Fruit fly (Drosophila melanogaster): ENCODE results near the gene CG10657.

The CG10657 gene

DNA sequence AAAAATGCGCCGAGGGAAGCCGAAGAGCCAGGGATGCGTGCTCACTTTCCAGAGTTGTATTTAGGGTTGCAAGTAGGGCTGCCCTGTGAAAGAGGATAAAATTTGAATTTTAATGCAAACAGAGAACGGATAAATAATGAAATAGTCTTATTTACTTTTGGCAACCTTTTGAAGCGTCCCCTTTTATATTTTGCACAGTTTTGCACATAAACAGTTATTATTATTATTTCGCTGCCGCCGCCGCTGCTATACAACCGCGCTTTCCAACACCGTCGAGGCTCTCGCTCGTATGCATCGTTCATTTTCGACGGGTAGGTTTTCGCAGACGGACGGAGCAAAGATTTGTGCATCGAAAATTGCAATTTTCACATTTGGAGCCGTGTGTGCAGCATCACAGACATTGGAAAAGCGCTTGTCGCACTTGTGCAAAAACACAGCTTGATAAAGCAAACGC, 17.8 kb upstream of the CG10657 start, which contains the start of the genes sti and tral (continued):
- TF ChIP-seq CG17385 (GFP tag; optimal IDR thresholded peaks at IDR 0.05) (peak; percentile 80), CG14965 (GFP tag; optimal IDR thresholded peaks at IDR 0.05; ENCODE audit: borderline replicate concordance) (peak; percentile 31), Hr39 (optimal IDR thresholded peaks at IDR 0.05) (peak; percentile 55), tx (GFP tag; optimal IDR thresholded peaks at IDR 0.05) (peak; percentile 95), Sry-δ (GFP tag; optimal IDR thresholded peaks at IDR 0.05) (peak; percentile 79), salm (tag; optimal IDR thresholded peaks at IDR 0.05) (peak; percentile 53), CG7928 (GFP tag; optimal IDR thresholded peaks at IDR 0.05) (peak; percentile 100), cad (GFP tag; optimal IDR thresholded peaks at IDR 0.05) (no peak), Hmr (GFP tag; optimal IDR thresholded peaks at IDR 0.05) (peak; percentile 90), prd (optimal IDR thresholded peaks at IDR 0.05) (no peak), prd (GFP tag; IDR thresholded peaks at IDR 0.05) (peak; percentile 89), wor (GFP tag; IDR thresholded peaks at IDR 0.05) (peak; percentile 65), CG17328 (GFP tag; IDR thresholded peaks at IDR 0.05) (peak; percentile 68), vfl (GFP tag; optimal IDR thresholded peaks at IDR 0.05) (peak; percentile 93), abd-A (tag; optimal IDR thresholded peaks at IDR 0.05) (no peak), gfzf (GFP tag; optimal IDR thresholded peaks at IDR 0.05) (peak; percentile 46), Fer3 (tag; optimal IDR thresholded peaks at IDR 0.05) (peak; percentile 87), Dref (GFP tag; IDR thresholded peaks at IDR 0.05) (peak; percentile 53), sim (GFP tag; IDR thresholded peaks at IDR 0.05) (no peak; the same call in 1 of the 2 replicates), CG43689 (GFP tag; IDR thresholded peaks at IDR 0.05) (peak; percentile 24; the same call in 1 of the 2 replicates), HmgZ (tag; optimal IDR thresholded peaks at IDR 0.05) (peak; percentile 95), lbe (GFP tag; optimal IDR thresholded peaks at IDR 0.05) (peak; percentile 80), lilli (GFP tag; optimal IDR thresholded peaks at IDR 0.05) (peak; percentile 97), bbx (GFP tag; IDR thresholded peaks at IDR 0.05; ENCODE audit: partially characterized antibody) (peak; percentile 24; the same call in 1 of the 2 replicates), Drgx (GFP tag; IDR thresholded peaks at IDR 0.05) (peak; percentile 49), CG18476 (GFP tag; optimal IDR thresholded peaks at IDR 0.05) (peak; percentile 88), lab (GFP tag; optimal IDR thresholded peaks at IDR 0.05) (peak; percentile 93), Nf-YC (tag; optimal IDR thresholded peaks at IDR 0.05) (peak; percentile 85), Hr51 (GFP tag; optimal IDR thresholded peaks at IDR 0.05) (peak; percentile 79 to 96), hbn (GFP tag; IDR thresholded peaks at IDR 0.05; ENCODE audit: partially characterized antibody) (no peak), sima (GFP tag; optimal IDR thresholded peaks at IDR 0.05) (peak; percentile 42), sob (GFP tag; IDR thresholded peaks at IDR 0.05) (peak; percentile 91), CG12155 (GFP tag; optimal IDR thresholded peaks at IDR 0.05) (peak; percentile 100), CG16813 (GFP tag; IDR thresholded peaks at IDR 0.05; ENCODE audit: partially characterized antibody) (peak; percentile 41; the same call in 1 of the 3 replicates), CG8089 (GFP tag; optimal IDR thresholded peaks at IDR 0.05) (peak; percentile 89), CG11398 (GFP tag; optimal IDR thresholded peaks at IDR 0.05) (peak; percentile 77), CG8359 (GFP tag; optimal IDR thresholded peaks at IDR 0.05; ENCODE audit: borderline replicate concordance) (peak; percentile 59), Blimp-1 (GFP tag; optimal IDR thresholded peaks at IDR 0.05) (peak; percentile 76), CG10209 (GFP tag; optimal IDR thresholded peaks at IDR 0.05) (peak; percentile 84), MESR4 (GFP tag; optimal IDR thresholded peaks at IDR 0.05) (peak; percentile 86), CG8944 (GFP tag; optimal IDR thresholded peaks at IDR 0.05) (peak; percentile 95), CG1832 (GFP tag; optimal IDR thresholded peaks at IDR 0.05) (no peak), CG10267 (tag; optimal IDR thresholded peaks at IDR 0.05) (peak; percentile 99), klu (GFP tag; IDR thresholded peaks at IDR 0.05) (peak; percentile 72), ap (GFP tag; IDR thresholded peaks at IDR 0.05) (peak; percentile 67), p53 (GFP tag; optimal IDR thresholded peaks at IDR 0.05) (peak; percentile 88), MTF-1 (GFP tag; optimal IDR thresholded peaks at IDR 0.05; ENCODE audit: borderline replicate concordance) (peak; percentile 4), z (GFP tag; IDR thresholded peaks at IDR 0.05) (no peak), BtbVII (GFP tag; optimal IDR thresholded peaks at IDR 0.05) (peak; percentile 61), Ada2b (GFP tag; IDR thresholded peaks at IDR 0.05) (peak; percentile 74)

All from whole organism, embryonic.